Worm (Caenorhabditis elegans): Measurements from ENCODE around the gene C18D1.2.
"Not testable (repeated sequence)": the region's sequence is repeated elsewhere in the genome, so short reads cannot be mapped to it uniquely, and the experiment has no call there.

- TF ChIP-seq zim-3 (tag; optimal IDR thresholded peaks at IDR 0.05), result not testable (repeated sequence)
- TF ChIP-seq lin-35 (GFP tag; optimal IDR thresholded peaks at IDR 0.05) (peak in 1 of 3 experiments; percentile 77), chd-7 (tag; optimal IDR thresholded peaks at IDR 0.05) (peak; percentile 34)
These were observed 23.5 kb upstream of the C18D1.2 start, which contains the start of gene mtcu-2 for ce11 chrII:10033163-10033871.
